Fruit fly (Drosophila melanogaster) whole organism, embryonic: Measurements from ENCODE around the gene CG10431.

Experiments
- Asciz ChIP-seq: fragments of 200-800 bp; sonication (Bioruptor generic); optimal IDR thresholded peaks from 2 replicates; lab custom pipeline; 2017; ENCODE audit warnings: missing biosample characterization, mild to moderate bottlenecking, missing genetic modification characterization, missing genetic modification reagents
- Atf3 ChIP-seq: fragments of 200-800 bp; sonication (Bioruptor generic); optimal IDR thresholded peaks from 3 replicates; lab custom pipeline; 2016; ENCODE audit warnings: missing biosample characterization, missing genetic modification characterization
- CG10274 ChIP-seq: fragments of 200-800 bp; sonication (Bioruptor generic); optimal IDR thresholded peaks from 3 replicates; lab custom pipeline; 2017; ENCODE audit warnings: missing biosample characterization, mild to moderate bottlenecking, missing genetic modification characterization
- CG10543 ChIP-seq: fragments of 200-800 bp; sonication (Bioruptor generic); optimal IDR thresholded peaks from 3 replicates; lab custom pipeline; 2017; ENCODE audit warnings: missing biosample characterization, mild to moderate bottlenecking, missing genetic modification characterization, moderate library complexity
- CG15073 ChIP-seq: fragments of 200-800 bp; sonication (Bioruptor generic); optimal IDR thresholded peaks from 2 replicates; lab custom pipeline; 2016; ENCODE audit warnings: missing biosample characterization, missing genetic modification characterization
- CG1603 ChIP-seq: fragments of 200-800 bp; sonication (Bioruptor generic); optimal IDR thresholded peaks from 2 replicates; lab custom pipeline; 2019; ENCODE audit warnings: missing biosample characterization, mild to moderate bottlenecking, missing genetic modification characterization, moderate library complexity
- CG17385 ChIP-seq: fragments of 200-800 bp; sonication (Bioruptor generic); optimal IDR thresholded peaks from 3 replicates; lab custom pipeline; 2018; ENCODE audit warnings: missing biosample characterization, mild to moderate bottlenecking, missing genetic modification characterization
- CG17568 ChIP-seq: fragments of 200-800 bp; sonication (Bioruptor generic); optimal IDR thresholded peaks from 2 replicates; lab custom pipeline; 2018; ENCODE audit warnings: missing biosample characterization, mild to moderate bottlenecking, missing genetic modification characterization, moderate library complexity
- CG18619 ChIP-seq: fragments of 200-800 bp; sonication (Bioruptor generic); optimal IDR thresholded peaks from 3 replicates; lab custom pipeline; 2017; ENCODE audit warnings: missing biosample characterization, mild to moderate bottlenecking, missing genetic modification characterization
- CG2875 ChIP-seq: fragments of 200-800 bp; sonication (Bioruptor generic); optimal IDR thresholded peaks from 2 replicates; lab custom pipeline; 2017; ENCODE audit warnings: missing biosample characterization, mild to moderate bottlenecking, missing genetic modification characterization, missing genetic modification reagents
- CG30020 ChIP-seq: fragments of 200-800 bp; optimal IDR thresholded peaks from 2 replicates; lab custom pipeline; 2019; ENCODE audit warnings: missing biosample characterization, mild to moderate bottlenecking, missing genetic modification characterization, moderate library complexity
- CG32772 ChIP-seq: fragments of 200-800 bp; sonication (Bioruptor generic); IDR thresholded peaks from 2 replicates; pipeline ENCODE4 v1.3.6; 2022; ENCODE audit warnings: missing biosample characterization, missing genetic modification characterization
- CG3281 ChIP-seq: fragments of 200-800 bp; sonication (Bioruptor generic); optimal IDR thresholded peaks from 3 replicates; lab custom pipeline; 2017; ENCODE audit warnings: missing biosample characterization, mild to moderate bottlenecking, missing genetic modification characterization
- CG6854 ChIP-seq: fragments of 200-800 bp; sonication (Bioruptor generic); optimal IDR thresholded peaks from 3 replicates; lab custom pipeline; 2017; ENCODE audit warnings: missing biosample characterization, mild to moderate bottlenecking, missing genetic modification characterization
- CkIIα-i1 ChIP-seq: fragments of 200-800 bp; sonication (Bioruptor generic); IDR thresholded peaks from 2 replicates; pipeline ENCODE4 v1.3.6; 2022; ENCODE audit warnings: missing biosample characterization, missing genetic modification characterization
- D ChIP-seq, 2 experiments: fragments of 200-800 bp in 1 of 2; fragments of >200 bp in 1 of 2; sonication (Bioruptor generic) in 1 of 2; optimal IDR thresholded peaks; 2 replicates in 1 of 2; 3 replicates in 1 of 2; lab custom pipeline; 2017; ENCODE audit warnings: mild to moderate bottlenecking in 1 of 2, missing biosample characterization in 1 of 2, missing genetic modification characterization in 1 of 2, missing genetic modification reagents in 1 of 2
- Dbx ChIP-seq: fragments of 200-800 bp; sonication (Bioruptor generic); IDR thresholded peaks from 3 replicates; pipeline ENCODE4 v1.3.6; 2022; ENCODE audit warnings: missing biosample characterization, missing genetic modification characterization
- Doc2 ChIP-seq: fragments of 200-800 bp; sonication (Bioruptor generic); IDR thresholded peaks from 2 replicates; pipeline ENCODE4 v1.3.6; 2022; ENCODE audit warnings: missing biosample characterization, missing genetic modification characterization
- Ets97D ChIP-seq: fragments of 200-800 bp; sonication (Bioruptor generic); optimal IDR thresholded peaks from 3 replicates; lab custom pipeline; 2016; ENCODE audit warnings: missing biosample characterization, missing genetic modification characterization
- HmgD ChIP-seq: fragments of 200-800 bp; sonication (Bioruptor generic); optimal IDR thresholded peaks from 3 replicates; lab custom pipeline; 2016; ENCODE audit warnings: missing biosample characterization, missing genetic modification characterization
- MESR4 ChIP-seq: fragments of 200-800 bp; sonication (Bioruptor generic); optimal IDR thresholded peaks from 2 replicates; lab custom pipeline; 2018; ENCODE audit warnings: missing biosample characterization, mild to moderate bottlenecking, missing genetic modification characterization, moderate library complexity
- NfI ChIP-seq: fragments of 200-800 bp; sonication (Bioruptor generic); optimal IDR thresholded peaks from 3 replicates; lab custom pipeline; 2018; ENCODE audit warnings: missing biosample characterization, mild to moderate bottlenecking, missing genetic modification characterization, moderate library complexity
- Pdp1 ChIP-seq, 2 experiments: fragments of 200-800 bp; sonication (Bioruptor generic); optimal IDR thresholded peaks; 3 replicates each; lab custom pipeline; 2016; ENCODE audit warnings: missing biosample characterization in 2 of 2, missing genetic modification characterization in 2 of 2, mild to moderate bottlenecking in 1 of 2, moderate library complexity in 1 of 2
- Ptx1 ChIP-seq: fragments of 200-800 bp; sonication (Bioruptor generic); IDR thresholded peaks from 2 replicates; pipeline ENCODE4 v1.3.6; 2022; ENCODE audit warnings: missing biosample characterization, missing genetic modification characterization
- Sin3A ChIP-seq: fragments of >200 bp; optimal IDR thresholded peaks from 2 replicates; lab custom pipeline; 2018
- ac ChIP-seq: fragments of 200-800 bp; sonication (Bioruptor generic); optimal IDR thresholded peaks from 3 replicates; lab custom pipeline; 2017; ENCODE audit warnings: missing biosample characterization, mild to moderate bottlenecking, missing genetic modification characterization
- aop ChIP-seq: fragments of 200-800 bp; sonication (Bioruptor generic); IDR thresholded peaks from 2 replicates; pipeline ENCODE4 v1.3.6; 2022; ENCODE audit warnings: missing biosample characterization, missing genetic modification characterization
- caup ChIP-seq: fragments of 200-800 bp; sonication (Bioruptor generic); optimal IDR thresholded peaks from 3 replicates; lab custom pipeline; 2017; ENCODE audit warnings: missing biosample characterization, mild to moderate bottlenecking, missing genetic modification characterization, moderate library complexity; ENCODE audit not compliant: severe bottlenecking
- chinmo ChIP-seq: fragments of 200-800 bp; sonication (Bioruptor generic); IDR thresholded peaks from 4 replicates; pipeline ENCODE4 v1.3.6; 2022; ENCODE audit warnings: missing biosample characterization, missing genetic modification characterization; ENCODE audit not compliant: partially characterized antibody
- chm ChIP-seq: fragments of 200-800 bp; sonication (Bioruptor generic); IDR thresholded peaks from 2 replicates; pipeline ENCODE4 v1.3.6; 2022; ENCODE audit warnings: missing biosample characterization, missing genetic modification characterization
- ci ChIP-seq: fragments of 200-800 bp; sonication (Bioruptor generic); IDR thresholded peaks from 3 replicates; pipeline ENCODE4 v1.3.6; 2022; ENCODE audit warnings: missing biosample characterization, missing genetic modification characterization
- danr ChIP-seq: fragments of 200-800 bp; sonication (Bioruptor generic); IDR thresholded peaks from 2 replicates; pipeline ENCODE4 v1.3.6; 2022; ENCODE audit warnings: missing biosample characterization, missing genetic modification characterization
- dmrt11E ChIP-seq: fragments of 200-800 bp; sonication (Bioruptor generic); optimal IDR thresholded peaks from 3 replicates; lab custom pipeline; 2018; ENCODE audit warnings: missing biosample characterization, mild to moderate bottlenecking, missing genetic modification characterization, moderate library complexity
- dmrt99B ChIP-seq: fragments of 200-800 bp; sonication (Bioruptor generic); optimal IDR thresholded peaks from 2 replicates; lab custom pipeline; 2018; ENCODE audit warnings: missing biosample characterization, mild to moderate bottlenecking, missing genetic modification characterization, moderate library complexity
- gcm2 ChIP-seq: fragments of 200-800 bp; sonication (Bioruptor generic); optimal IDR thresholded peaks from 2 replicates; lab custom pipeline; 2016; ENCODE audit warnings: missing biosample characterization, missing genetic modification characterization
- hbn ChIP-seq: fragments of 200-800 bp; sonication (Bioruptor generic); IDR thresholded peaks from 2 replicates; pipeline ENCODE4 v1.3.6; 2022; ENCODE audit warnings: missing biosample characterization, missing genetic modification characterization; ENCODE audit not compliant: partially characterized antibody
- jumu ChIP-seq: fragments of 200-800 bp; sonication (Bioruptor generic); optimal IDR thresholded peaks from 3 replicates; lab custom pipeline; 2016; ENCODE audit warnings: missing biosample characterization, missing genetic modification characterization
- lov ChIP-seq, 2 experiments: fragments of 200-800 bp in 1 of 2; fragments of >200 bp in 1 of 2; sonication (Bioruptor generic) in 1 of 2; IDR thresholded peaks in 1 of 2; optimal IDR thresholded peaks in 1 of 2; 2 replicates in 1 of 2; 3 replicates in 1 of 2; pipeline versions ENCODE4 v1.3.6 to Lab custom; 2017 to 2022; ENCODE audit warnings: missing biosample characterization in 1 of 2, missing genetic modification characterization in 1 of 2
- onecut ChIP-seq: fragments of 200-800 bp; sonication (Bioruptor generic); IDR thresholded peaks from 2 replicates; pipeline ENCODE4 v1.3.6; 2022; ENCODE audit warnings: missing biosample characterization, missing genetic modification characterization
- pfk ChIP-seq: fragments of 200-800 bp; sonication (Bioruptor generic); optimal IDR thresholded peaks from 2 replicates; lab custom pipeline; 2018; ENCODE audit warnings: missing biosample characterization, mild to moderate bottlenecking, missing genetic modification characterization, moderate library complexity
- rib ChIP-seq: fragments of 200-800 bp; sonication (Bioruptor generic); IDR thresholded peaks from 2 replicates; pipeline ENCODE4 v1.3.6; 2022; ENCODE audit warnings: missing biosample characterization, missing genetic modification characterization
- row ChIP-seq: fragments of 200-800 bp; sonication (Bioruptor generic); IDR thresholded peaks from 3 replicates; pipeline ENCODE4 v1.3.6; 2022; ENCODE audit warnings: missing biosample characterization, missing genetic modification characterization
- sisA ChIP-seq: fragments of 200-800 bp; sonication (Bioruptor generic); IDR thresholded peaks from 2 replicates; pipeline ENCODE4 v1.3.6; 2022; ENCODE audit warnings: missing biosample characterization, missing genetic modification characterization
- slou ChIP-seq: fragments of 200-800 bp; sonication (Bioruptor generic); optimal IDR thresholded peaks from 3 replicates; lab custom pipeline; 2016; ENCODE audit warnings: missing biosample characterization, missing genetic modification characterization
- tgo ChIP-seq: fragments of 200-800 bp; sonication (Bioruptor generic); IDR thresholded peaks from 3 replicates; pipeline ENCODE4 v1.3.6; 2022; ENCODE audit warnings: missing biosample characterization, missing genetic modification characterization
- ttk ChIP-seq: fragments of 200-800 bp; sonication (Bioruptor generic); IDR thresholded peaks from 2 replicates; pipeline ENCODE4 v2.1.2; 2022; ENCODE audit warnings: missing biosample characterization, missing genetic modification characterization
- twi ChIP-seq: fragments of 200-800 bp; optimal IDR thresholded peaks from 2 replicates; lab custom pipeline; 2019; ENCODE audit warnings: missing biosample characterization, mild to moderate bottlenecking, missing genetic modification characterization, moderate library complexity
- z ChIP-seq: fragments of 200-800 bp; sonication (Bioruptor generic); IDR thresholded peaks from 3 replicates; pipeline ENCODE4 v1.3.6; 2022; ENCODE audit warnings: missing biosample characterization, missing genetic modification characterization
- zen2 ChIP-seq: fragments of 200-800 bp; sonication (Bioruptor generic); IDR thresholded peaks from 3 replicates; pipeline ENCODE4 v1.3.6; 2022; ENCODE audit warnings: missing biosample characterization, missing genetic modification characterization; ENCODE audit not compliant: partially characterized antibody

The CG10431 gene

dm6 chr2L:19026491-19027197, 52.1 kb downstream of the CG10431 start (continued):
- TF ChIP-seq ac (GFP tag; lab: Kevin White, UChicago): no peak
- TF ChIP-seq Ptx1 (GFP tag; lab: Robert Waterston, UW): peak; percentile 61
- TF ChIP-seq chm (GFP tag; lab: Robert Waterston, UW): no peak
- TF ChIP-seq Pdp1 (GFP tag; optimal IDR thresholded peaks at IDR 0.05; lab: Kevin White, UChicago): peak in 1 of 2 experiments; percentile 8
- no peak for TF ChIP-seq pfk (GFP tag; lab: Kevin White, UChicago)
- TF ChIP-seq jumu (GFP tag; lab: Kevin White, UChicago): no peak
- peak; percentile 60 for TF ChIP-seq CG18619 (GFP tag; lab: Kevin White, UChicago)
- no peak for TF ChIP-seq hbn (GFP tag; lab: Robert Waterston, UW)
- TF ChIP-seq caup (GFP tag; lab: Kevin White, UChicago): peak; percentile 61
- TF ChIP-seq CG3281 (GFP tag; lab: Kevin White, UChicago): peak; percentile 75
- peak; percentile 35 for TF ChIP-seq CG1603 (tag; lab: Kevin White, UChicago)
- TF ChIP-seq Asciz (GFP tag; lab: Kevin White, UChicago): peak; percentile 25
- peak; percentile 81 for TF ChIP-seq dmrt99B (tag; lab: Kevin White, UChicago)
- no peak for TF ChIP-seq sisA (GFP tag; lab: Robert Waterston, UW)
- TF ChIP-seq ci (GFP tag; lab: Robert Waterston, UW): no peak
- no peak; the same call in 2 of the 3 replicates for TF ChIP-seq tgo (GFP tag; lab: Robert Waterston, UW)
- no peak for TF ChIP-seq slou (GFP tag; lab: Kevin White, UChicago)
- peak; percentile 65 for TF ChIP-seq NfI (GFP tag; lab: Kevin White, UChicago)
- TF ChIP-seq CG15073 (GFP tag; lab: Kevin White, UChicago): no peak
- no peak for TF ChIP-seq z (GFP tag; lab: Robert Waterston, UW)
- peak; percentile 76 for TF ChIP-seq row (GFP tag; lab: Robert Waterston, UW)
- no peak for TF ChIP-seq HmgD (GFP tag; lab: Kevin White, UChicago)
- peak; percentile 8 for TF ChIP-seq CG2875 (GFP tag; lab: Kevin White, UChicago)
- TF ChIP-seq gcm2 (GFP tag; lab: Kevin White, UChicago): no peak
- no peak for TF ChIP-seq danr (GFP tag; lab: Robert Waterston, UW)
- TF ChIP-seq CkIIα-i1 (GFP tag; lab: Robert Waterston, UW): no peak
- no peak for TF ChIP-seq CG10274 (GFP tag; lab: Kevin White, UChicago)
- TF ChIP-seq twi (tag; lab: Kevin White, UChicago): peak; percentile 10
- TF ChIP-seq rib (GFP tag; lab: Robert Waterston, UW): no peak
- no peak for TF ChIP-seq D (optimal IDR thresholded peaks at IDR 0.05; lab: Kevin White, UChicago)
- no peak for TF ChIP-seq D (GFP tag; optimal IDR thresholded peaks at IDR 0.05; lab: Kevin White, UChicago)
- peak; percentile 33; the same call in 1 of the 2 replicates for TF ChIP-seq onecut (GFP tag; lab: Robert Waterston, UW)
- no peak for TF ChIP-seq aop (GFP tag; lab: Robert Waterston, UW)
- TF ChIP-seq CG30020: no peak
- TF ChIP-seq Sin3A (lab: Kevin White, UChicago): no peak
- TF ChIP-seq CG17568: no peak
- TF ChIP-seq CG10543 (GFP tag; lab: Kevin White, UChicago): peak; percentile 64
- TF ChIP-seq dmrt11E (tag; lab: Kevin White, UChicago): no peak
- no peak for TF ChIP-seq CG32772
- no peak for TF ChIP-seq Doc2 (GFP tag; lab: Robert Waterston, UW)
- TF ChIP-seq CG17385 (GFP tag; lab: Kevin White, UChicago): peak; percentile 56
- no peak for TF ChIP-seq lov (optimal IDR thresholded peaks at IDR 0.05; lab: Kevin White, UChicago)
- TF ChIP-seq lov (GFP tag; IDR thresholded peaks at IDR 0.05; lab: Robert Waterston, UW): no peak
- TF ChIP-seq CG6854 (GFP tag; lab: Kevin White, UChicago): peak; percentile 63
- TF ChIP-seq Dbx (GFP tag; lab: Robert Waterston, UW): no peak
- 0 out of 3 replicates have a peak, but pooled peaks have one; percentile 3 for TF ChIP-seq zen2
- TF ChIP-seq chinmo (GFP tag; lab: Robert Waterston, UW): no peak
- TF ChIP-seq Ets97D (GFP tag; lab: Kevin White, UChicago): no peak
- no peak for TF ChIP-seq Atf3 (GFP tag; lab: Kevin White, UChicago)
- TF ChIP-seq MESR4 (GFP tag; lab: Kevin White, UChicago): no peak
- no peak for TF ChIP-seq ttk (GFP tag; lab: Robert Waterston, UW)
